Fruit fly (Drosophila melanogaster): ENCODE data around the gene CG15864.

CG15864 gene

dm6 chr3R:8264302-8265080, 16.3 kb downstream of the CG15864 start, which contains the start of the genes RPA1 and Mcm2 (continued):
- TF ChIP-seq Eip78C (GFP tag) = peak; percentile 93
- TF ChIP-seq salr (GFP tag; optimal IDR thresholded peaks at IDR 0.05) = peak; percentile 57 to 79
- peak; percentile 76 for TF ChIP-seq CG11294 (GFP tag; IDR thresholded peaks at IDR 0.05)
- TF ChIP-seq CG11762 (GFP tag; optimal IDR thresholded peaks at IDR 0.05; ENCODE audit: insufficient read depth) = peak; percentile 69
- peak; percentile 75 for TF ChIP-seq Ets96B (tag; optimal IDR thresholded peaks at IDR 0.05)
- peak; percentile 70 for TF ChIP-seq CG10669 (GFP tag; optimal IDR thresholded peaks at IDR 0.05)
- peak; percentile 36 for TF ChIP-seq Eip93F (GFP tag; optimal IDR thresholded peaks at IDR 0.05)
- TF ChIP-seq Sox14 (GFP tag; optimal IDR thresholded peaks at IDR 0.05) = peak; percentile 66
- peak; percentile 67 for TF ChIP-seq topi (GFP tag; optimal IDR thresholded peaks at IDR 0.05)
- peak; percentile 73 for TF ChIP-seq CG11902 (GFP tag; optimal IDR thresholded peaks at IDR 0.05)
- TF ChIP-seq fkh (GFP tag; optimal IDR thresholded peaks at IDR 0.05) = peak; percentile 87
- TF ChIP-seq pdm3 (GFP tag; optimal IDR thresholded peaks at IDR 0.05) = no peak
- peak; percentile 57 for TF ChIP-seq fd59A (GFP tag; optimal IDR thresholded peaks at IDR 0.05)
- TF ChIP-seq vri (GFP tag; optimal IDR thresholded peaks at IDR 0.05) = no peak
- TF ChIP-seq Sox102F (GFP tag; optimal IDR thresholded peaks at IDR 0.05) = peak; percentile 68
- peak; percentile 83 for TF ChIP-seq CG3919 (GFP tag; optimal IDR thresholded peaks at IDR 0.05)
- TF ChIP-seq CG6808 (GFP tag; optimal IDR thresholded peaks at IDR 0.05) = peak; percentile 67
- peak; percentile 86 for TF ChIP-seq lz (GFP tag; optimal IDR thresholded peaks at IDR 0.05)
- peak; percentile 84 for TF ChIP-seq CG3032 (tag; optimal IDR thresholded peaks at IDR 0.05)
- peak; percentile 67 for TF ChIP-seq Gug (GFP tag; IDR thresholded peaks at IDR 0.05)
- TF ChIP-seq acj6 (GFP tag; optimal IDR thresholded peaks at IDR 0.05) = peak; percentile 84
- peak; percentile 85 for TF ChIP-seq Sox15 (GFP tag; optimal IDR thresholded peaks at IDR 0.05)
- no peak for TF ChIP-seq CG4318 (GFP tag; optimal IDR thresholded peaks at IDR 0.05)
- peak; percentile 61 for TF ChIP-seq spab (GFP tag; optimal IDR thresholded peaks at IDR 0.05)
- TF ChIP-seq dsx (GFP tag; optimal IDR thresholded peaks at IDR 0.05; ENCODE audit: poor library complexity, severe bottlenecking) = peak; percentile 63
- peak; percentile 56 for TF ChIP-seq Blimp-1 (GFP tag; optimal IDR thresholded peaks at IDR 0.05)
- no peak for TF ChIP-seq CG16779 (tag; optimal IDR thresholded peaks at IDR 0.05)
- TF ChIP-seq dac (GFP tag; optimal IDR thresholded peaks at IDR 0.05) = no peak
- TF ChIP-seq eg (GFP tag; IDR thresholded peaks at IDR 0.05) = peak; percentile 80

dm6 chr3R:8269740-8270139, 21.5 kb downstream of the CG15864 start, which contains the start of gene CG9630:
CG9630 (minus strand) TSS chr3R:8269896.
- peak; percentile 94 for TF ChIP-seq fkh (GFP tag; optimal IDR thresholded peaks at IDR 0.05)
- TF ChIP-seq fd59A (GFP tag; optimal IDR thresholded peaks at IDR 0.05) = no peak

- TF ChIP-seq Sox14 (GFP tag; optimal IDR thresholded peaks at IDR 0.05) (no peak), Hr39 (GFP tag; optimal IDR thresholded peaks at IDR 0.05) (peak; percentile 69), CG7368 (GFP tag; optimal IDR thresholded peaks at IDR 0.05) (no peak), CG6854 (GFP tag; optimal IDR thresholded peaks at IDR 0.05) (no peak), Met (GFP tag; optimal IDR thresholded peaks at IDR 0.05) (peak; percentile 68), CG32006 (GFP tag; optimal IDR thresholded peaks at IDR 0.05) (no peak), Sox102F (GFP tag; optimal IDR thresholded peaks at IDR 0.05) (peak; percentile 75), acj6 (GFP tag; optimal IDR thresholded peaks at IDR 0.05) (no peak), CG3919 (GFP tag; optimal IDR thresholded peaks at IDR 0.05) (no peak), CG8632 (GFP tag; optimal IDR thresholded peaks at IDR 0.05) (no peak), CG10669 (GFP tag; optimal IDR thresholded peaks at IDR 0.05) (no peak), spab (GFP tag; optimal IDR thresholded peaks at IDR 0.05) (no peak), CG4318 (GFP tag; optimal IDR thresholded peaks at IDR 0.05) (no peak), CG15336 (GFP tag; IDR thresholded peaks at IDR 0.05) (no peak), Hr4 (GFP tag; optimal IDR thresholded peaks at IDR 0.05) (no peak), CG6276 (GFP tag; optimal IDR thresholded peaks at IDR 0.05) (no peak), CG10631 (GFP tag; optimal IDR thresholded peaks at IDR 0.05) (no peak), CG16779 (tag; optimal IDR thresholded peaks at IDR 0.05) (no peak), CG34406 (GFP tag; optimal IDR thresholded peaks at IDR 0.05) (peak; percentile 42), CG31627 (GFP tag; optimal IDR thresholded peaks at IDR 0.05) (peak; percentile 64), topi (GFP tag; optimal IDR thresholded peaks at IDR 0.05) (peak; percentile 70), CG1621 (tag; optimal IDR thresholded peaks at IDR 0.05) (no peak), CG9139 (GFP tag; optimal IDR thresholded peaks at IDR 0.05) (no peak), Lpt (GFP tag; optimal IDR thresholded peaks at IDR 0.05) (no peak), CG6163 (GFP tag; IDR thresholded peaks at IDR 0.05) (no peak), salr (GFP tag; optimal IDR thresholded peaks at IDR 0.05) (no peak)
Measured at dm6 chr3R:8272573-8273165, 24.4 kb downstream of the CG15864 start.

Measured in whole organism, prepupa.